Fruit fly (Drosophila melanogaster): ENCODE data around the gene MKP-4.

The MKP-4 gene

dm6 chrX:19597684-19598363, 25.1 kb upstream of the MKP-4 start, which contains the start of gene RpS10b (continued):
- peak in 1 of 3 experiments; percentile 48 for TF ChIP-seq Stat92E (GFP tag; optimal IDR thresholded peaks at IDR 0.05)
- peak; percentile 97 for TF ChIP-seq MESR4 (GFP tag; optimal IDR thresholded peaks at IDR 0.05)
- peak; percentile 71 for TF ChIP-seq H2.0 (GFP tag; IDR thresholded peaks at IDR 0.05)
- TF ChIP-seq eve (GFP tag; optimal IDR thresholded peaks at IDR 0.05): peak in 1 of 2 experiments; percentile 96
- peak; percentile 74; the same call in 1 of the 2 replicates for TF ChIP-seq ato (GFP tag; IDR thresholded peaks at IDR 0.05; ENCODE audit: partially characterized antibody)
- TF ChIP-seq CG1602 (GFP tag; optimal IDR thresholded peaks at IDR 0.05): peak; percentile 40
- TF ChIP-seq nom (GFP tag; optimal IDR thresholded peaks at IDR 0.05): peak; percentile 96
- peak; percentile 98 for TF ChIP-seq CG17385 (GFP tag; optimal IDR thresholded peaks at IDR 0.05)
- peak; percentile 48 for TF ChIP-seq Dp (GFP tag; optimal IDR thresholded peaks at IDR 0.05)
- TF ChIP-seq fd64A (GFP tag; optimal IDR thresholded peaks at IDR 0.05): peak; percentile 95
- peak; percentile 42; the same call in 1 of the 3 replicates for TF ChIP-seq B-H1 (GFP tag; IDR thresholded peaks at IDR 0.05)
- peak; percentile 85 for TF ChIP-seq CG3847 (GFP tag; IDR thresholded peaks at IDR 0.05)
- TF ChIP-seq Dip2 (GFP tag; IDR thresholded peaks at IDR 0.05): no peak
- TF ChIP-seq CG8944 (GFP tag; optimal IDR thresholded peaks at IDR 0.05): peak; percentile 73
- TF ChIP-seq tin (GFP tag; optimal IDR thresholded peaks at IDR 0.05): peak; percentile 72
- peak; percentile 81 for TF ChIP-seq dmrt99B (tag; optimal IDR thresholded peaks at IDR 0.05)
- peak; percentile 29 for TF ChIP-seq CG10565 (GFP tag; optimal IDR thresholded peaks at IDR 0.05)
- peak; percentile 93 for TF ChIP-seq Fer1 (GFP tag; optimal IDR thresholded peaks at IDR 0.05)
- TF ChIP-seq sob (GFP tag; IDR thresholded peaks at IDR 0.05): peak; percentile 76
- no peak for TF ChIP-seq pnt (GFP tag; optimal IDR thresholded peaks at IDR 0.05)
- TF ChIP-seq PHDP (tag; optimal IDR thresholded peaks at IDR 0.05): peak; percentile 86
- no peak for TF ChIP-seq CG1832 (GFP tag; optimal IDR thresholded peaks at IDR 0.05)
- peak; percentile 77 for TF ChIP-seq cwo (GFP tag; optimal IDR thresholded peaks at IDR 0.05)
- peak; percentile 90 for TF ChIP-seq shn (GFP tag; optimal IDR thresholded peaks at IDR 0.05)
- peak; percentile 68 for TF ChIP-seq E2f2 (GFP tag; IDR thresholded peaks at IDR 0.05)
- TF ChIP-seq CG15696 (tag; optimal IDR thresholded peaks at IDR 0.05): peak; percentile 32
- TF ChIP-seq dimm (GFP tag; IDR thresholded peaks at IDR 0.05): peak; percentile 46; the same call in 1 of the 2 replicates
- peak; percentile 84 for TF ChIP-seq emc (GFP tag; optimal IDR thresholded peaks at IDR 0.05)
- peak; percentile 95 for TF ChIP-seq dm (GFP tag; optimal IDR thresholded peaks at IDR 0.05)
- peak; percentile 90 for TF ChIP-seq CG9609 (GFP tag; optimal IDR thresholded peaks at IDR 0.05)
- peak; percentile 80 for TF ChIP-seq CG2678 (tag; optimal IDR thresholded peaks at IDR 0.05)
- peak; percentile 53 for TF ChIP-seq zf30C (GFP tag; optimal IDR thresholded peaks at IDR 0.05)
- peak; percentile 92 for TF ChIP-seq ATbp (GFP tag; optimal IDR thresholded peaks at IDR 0.05)
- peak; percentile 31 for TF ChIP-seq D19A (tag; optimal IDR thresholded peaks at IDR 0.05)
- peak; percentile 94 for TF ChIP-seq BtbVII (GFP tag; optimal IDR thresholded peaks at IDR 0.05)
- TF ChIP-seq grau (tag; optimal IDR thresholded peaks at IDR 0.05): peak; percentile 81
- TF ChIP-seq CG17612 (GFP tag; IDR thresholded peaks at IDR 0.05): peak; percentile 60; the same call in 1 of the 2 replicates
- peak; percentile 58 to 79 for TF ChIP-seq dpn (GFP tag; optimal IDR thresholded peaks at IDR 0.05)
- TF ChIP-seq CG11085 (GFP tag; IDR thresholded peaks at IDR 0.05): peak; percentile 78
- peak; percentile 89 for TF ChIP-seq kah (GFP tag; optimal IDR thresholded peaks at IDR 0.05)
- peak; percentile 91 for TF ChIP-seq CG8089 (GFP tag; optimal IDR thresholded peaks at IDR 0.05)
- peak; percentile 77 for TF ChIP-seq CoRest (tag; optimal IDR thresholded peaks at IDR 0.05)
- TF ChIP-seq Bgb (GFP tag; IDR thresholded peaks at IDR 0.05; ENCODE audit: partially characterized antibody): peak; percentile 91
- no peak for TF ChIP-seq Poxn (GFP tag; IDR thresholded peaks at IDR 0.05)
- TF ChIP-seq CG17568 (GFP tag; optimal IDR thresholded peaks at IDR 0.05): peak; percentile 94
- TF ChIP-seq CG16815 (GFP tag; optimal IDR thresholded peaks at IDR 0.05): peak; percentile 64
- TF ChIP-seq CG3407 (GFP tag; optimal IDR thresholded peaks at IDR 0.05): peak; percentile 86
- TF ChIP-seq ham (GFP tag; IDR thresholded peaks at IDR 0.05): peak; percentile 71; the same call in 1 of the 2 replicates

Measured in whole organism, embryonic.